Worm (Caenorhabditis elegans): Measurements from ENCODE around the gene ugt-1.

ugt-1 gene

DNA sequence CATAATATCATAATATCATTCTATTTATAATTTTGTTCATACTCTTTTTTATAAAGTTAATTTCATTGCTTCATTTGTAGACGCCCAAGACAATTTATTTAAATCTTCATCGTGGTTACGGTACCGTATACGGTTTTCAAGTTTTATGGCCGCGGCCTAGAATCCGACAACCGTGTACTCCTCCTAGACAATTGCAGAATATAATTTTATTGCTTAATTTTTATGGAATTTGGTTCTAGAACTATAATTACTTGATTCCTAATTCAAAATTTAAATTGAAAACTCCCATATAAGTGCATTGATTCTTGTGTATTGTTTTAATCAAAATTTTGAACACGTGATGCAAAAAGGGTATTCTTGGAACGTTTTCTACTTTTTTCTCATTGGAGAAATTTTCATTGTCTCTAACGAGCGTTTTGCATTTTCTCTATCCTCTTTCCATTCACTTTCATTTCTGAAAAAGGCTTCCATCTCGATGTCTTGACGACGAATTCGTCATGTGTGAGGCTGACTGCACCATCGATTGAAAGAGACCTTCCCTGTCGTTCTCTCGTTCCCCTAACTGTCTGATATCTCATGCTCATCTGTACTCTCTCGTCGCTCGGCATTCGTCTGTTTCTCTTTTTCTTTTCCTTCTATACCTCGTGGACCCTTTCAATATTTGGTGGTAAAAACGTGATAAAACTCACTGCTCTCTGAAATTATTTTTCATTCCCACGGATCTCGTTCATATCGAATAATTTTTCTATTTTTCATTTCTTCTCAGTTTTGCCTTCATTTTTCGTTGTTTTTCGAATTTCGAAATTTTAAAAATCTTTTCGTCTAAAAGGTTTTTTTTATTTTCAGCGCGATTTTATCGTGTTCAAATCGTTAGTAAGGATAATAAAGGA, 45.9 kb downstream of the ugt-1 start, which contains the start of gene pap-1 (continued):
- TF ChIP-seq mxl-3 (GFP tag; optimal IDR thresholded peaks at IDR 0.05) (peak; percentile 28), unc-130 (GFP tag; optimal IDR thresholded peaks at IDR 0.05) (peak; percentile 6)
